Worm (Caenorhabditis elegans): Measurements from ENCODE around the gene clec-255.

clec-255 gene

ce11 chrV:18783474-18783873, 13.0 kb upstream of the clec-255 start, which contains the start of gene Y17D7B.10:
Gene Y17D7B.10 (plus strand): TSS chrV:18783716.
- TF ChIP-seq madf-6 (GFP tag; IDR thresholded peaks at IDR 0.05) = no peak
- no peak for TF ChIP-seq lsy-27 (tag; optimal IDR thresholded peaks at IDR 0.05; ENCODE audit: borderline replicate concordance, insufficient read depth)
- no peak for TF ChIP-seq sea-2 (GFP tag; IDR thresholded peaks at IDR 0.05)
- no peak for TF ChIP-seq madf-10 (tag; optimal IDR thresholded peaks at IDR 0.05)
- TF ChIP-seq Y95B8A.8 (GFP tag; IDR thresholded peaks at IDR 0.05) = no peak
- TF ChIP-seq akir-1 (GFP tag; optimal IDR thresholded peaks at IDR 0.05) = no peak

DNA sequence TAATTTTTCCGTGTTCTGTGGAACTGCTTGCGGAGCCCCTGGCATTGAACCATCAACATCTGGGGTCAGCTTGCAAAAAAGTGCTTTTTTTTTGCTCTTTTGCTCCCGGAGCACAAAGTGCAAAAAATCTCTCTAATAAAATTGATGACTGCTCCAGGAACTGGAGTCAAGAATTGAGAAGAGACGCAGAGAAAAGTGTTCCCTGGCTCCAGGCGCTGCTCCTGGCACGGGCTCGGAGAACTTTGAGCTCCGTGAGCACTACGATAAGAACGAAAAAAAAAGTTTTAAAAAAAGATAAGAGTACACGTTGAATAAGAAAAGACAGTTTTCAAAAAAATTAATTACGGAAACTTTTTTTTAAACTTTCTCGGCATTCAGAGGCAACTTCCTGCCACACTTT, 12.2 kb upstream of the clec-255 start:
- TF ChIP-seq lin-35 (GFP tag; optimal IDR thresholded peaks at IDR 0.05) (peak in 1 of 3 experiments; percentile 15), dox-1 (GFP tag; IDR thresholded peaks at IDR 0.05) (peak; percentile 61), zfh-2 (GFP tag; conservative IDR thresholded peaks at IDR 0.05) (peak; percentile 48), snpc-4 (GFP tag; optimal IDR thresholded peaks at IDR 0.05) (no peak), snpc-4 (tag; optimal IDR thresholded peaks at IDR 0.05) (peak in 1 of 4 experiments; percentile 15), cebp-1 (GFP tag; IDR thresholded peaks at IDR 0.05) (no peak), cebp-1 (tag; optimal IDR thresholded peaks at IDR 0.05) (peak; percentile 32), hmg-1.2 (GFP tag; IDR thresholded peaks at IDR 0.05) (peak; percentile 27; the same call in 1 of the 2 replicates), rcor-1 (GFP tag; IDR thresholded peaks at IDR 0.05) (no peak), F49E8.2 (tag; optimal IDR thresholded peaks at IDR 0.05; ENCODE audit: insufficient read depth) (no peak), nhr-80 (tag; optimal IDR thresholded peaks at IDR 0.05) (peak; percentile 76), ceh-79 (tag; optimal IDR thresholded peaks at IDR 0.05) (no peak)

DNA sequence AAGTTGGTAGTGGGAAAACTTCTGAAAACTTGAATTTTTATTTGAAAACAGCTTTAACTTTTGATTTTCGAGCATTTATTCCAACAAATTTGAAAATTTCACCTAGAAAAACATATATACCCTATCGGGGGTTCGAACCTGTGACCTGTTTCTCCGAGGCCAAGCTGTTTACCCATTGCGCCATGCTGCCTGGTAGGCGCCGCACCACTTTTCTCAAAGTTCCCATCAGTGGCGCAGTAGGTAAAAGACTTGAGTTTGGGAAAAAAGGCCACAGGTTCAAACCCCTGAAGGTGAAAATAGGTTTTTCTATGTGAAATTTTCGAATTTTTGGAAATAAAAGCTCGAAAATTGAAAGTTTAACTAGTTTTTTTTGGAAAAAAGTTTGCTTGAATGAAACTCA, 10.1 kb upstream of the clec-255 start:
- TF ChIP-seq attf-6 (GFP tag; IDR thresholded peaks at IDR 0.05) (no peak), dox-1 (GFP tag; IDR thresholded peaks at IDR 0.05) (no peak), pbrm-1 (GFP tag; IDR thresholded peaks at IDR 0.05) (no peak), ztf-26 (tag; optimal IDR thresholded peaks at IDR 0.05) (no peak), cebp-2 (GFP tag; IDR thresholded peaks at IDR 0.05) (no peak), nfyb-1 (GFP tag; IDR thresholded peaks at IDR 0.05) (no peak), tbp1 (GFP tag; optimal IDR thresholded peaks at IDR 0.05) (peak; percentile 73), mcd-1 (GFP tag; IDR thresholded peaks at IDR 0.05) (no peak), ceh-100 (GFP tag; IDR thresholded peaks at IDR 0.05) (no peak), him-1 (tag; optimal IDR thresholded peaks at IDR 0.05) (no peak), B0035.1 (tag; optimal IDR thresholded peaks at IDR 0.05) (no peak), efl-1 (GFP tag; optimal IDR thresholded peaks at IDR 0.05) (no peak), atf-7 (tag; optimal IDR thresholded peaks at IDR 0.05) (no peak), Y67H2A.10 (GFP tag; conservative IDR thresholded peaks at IDR 0.05) (no peak), rpc-1 (optimal IDR thresholded peaks at IDR 0.05) (peak; percentile 25), rpc-1 (tag; optimal IDR thresholded peaks at IDR 0.05) (peak; percentile 68), attf-3 (GFP tag; conservative IDR thresholded peaks at IDR 0.05) (no peak), B0261.1 (tag; optimal IDR thresholded peaks at IDR 0.05) (peak; percentile 3)

- TF ChIP-seq C17E4.6 (GFP tag; IDR thresholded peaks at IDR 0.05) (no peak), snpc-1.1 (tag; optimal IDR thresholded peaks at IDR 0.05; ENCODE audit: insufficient read depth) (no peak), F57A8.1 (GFP tag; optimal IDR thresholded peaks at IDR 0.05) (no peak), nhr-179 (tag; optimal IDR thresholded peaks at IDR 0.05) (no peak)
These were observed 5.8 kb upstream of the clec-255 start, which contains the start of gene Y17D7B.4 for ce11 chrV:18776245-18776737. Gene Y17D7B.4 (minus strand): TSS chrV:18776687.
